Worm (Caenorhabditis elegans) whole organism, L3 larva: Measurements from ENCODE around the gene ZK1055.4.
"Not testable (repeated sequence)": the region's sequence is repeated elsewhere in the genome, so short reads cannot be mapped to it uniquely, and the experiment has no call there.

Experiments used
- R02D3.7 ChIP-seq: fragments of 150-350 bp; optimal IDR thresholded peaks from 2 replicates; lab custom pipeline; 2014; ENCODE audit warnings: missing biosample characterization, missing genetic modification characterization
- ama-1 ChIP-seq: fragments of 150-350 bp; optimal IDR thresholded peaks from 2 replicates; lab custom pipeline; 2018
- ceh-16 ChIP-seq: sonication (generic microtip); optimal IDR thresholded peaks from 2 replicates; lab custom pipeline; 2017; ENCODE audit warnings: missing biosample characterization, missing genetic modification characterization
- ceh-28 ChIP-seq: fragments of 150-350 bp; optimal IDR thresholded peaks from 2 replicates; lab custom pipeline; 2014; ENCODE audit warnings: missing biosample characterization, missing genetic modification reagents, missing genetic modification characterization
- ceh-82 ChIP-seq: fragments of 150-350 bp; optimal IDR thresholded peaks from 2 replicates; lab custom pipeline; 2014; ENCODE audit warnings: missing biosample characterization, missing genetic modification characterization
- ceh-9 ChIP-seq: sonication (generic microtip); optimal IDR thresholded peaks from 2 replicates; lab custom pipeline; 2018; ENCODE audit warnings: missing biosample characterization, missing genetic modification characterization
- daf-12 ChIP-seq: fragments of 150-350 bp; optimal IDR thresholded peaks from 2 replicates; lab custom pipeline; 2014; ENCODE audit warnings: missing biosample characterization, missing genetic modification reagents, missing genetic modification characterization
- egl-27 ChIP-seq: sonication (generic microtip); optimal IDR thresholded peaks from 4 replicates; lab custom pipeline; 2017; ENCODE audit warnings: missing biosample characterization, missing genetic modification reagents, missing genetic modification characterization
- egl-5 ChIP-seq: fragments of 150-350 bp; optimal IDR thresholded peaks from 2 replicates; lab custom pipeline; 2017; ENCODE audit warnings: missing biosample characterization, missing genetic modification reagents, missing genetic modification characterization, inconsistent platforms
- elt-2 ChIP-seq: sonication (generic microtip); optimal IDR thresholded peaks from 2 replicates; lab custom pipeline; 2016; ENCODE audit warnings: missing genetic modification reagents, mild to moderate bottlenecking, missing genetic modification characterization, missing compliant biosample characterization
- elt-3 ChIP-seq, 3 experiments: fragments of 150-350 bp in 1 of 3; sonication (generic microtip) in 2 of 3; optimal IDR thresholded peaks; 2 replicates in 2 of 3; 4 replicates in 1 of 3; lab custom pipeline; 2014 to 2017; ENCODE audit warnings: missing biosample characterization in 3 of 3, missing genetic modification characterization in 3 of 3
- eor-1 ChIP-seq, 2 experiments: fragments of 150-350 bp; optimal IDR thresholded peaks; 2 replicates each; lab custom pipeline; 2014 to 2018; ENCODE audit warnings: missing biosample characterization in 2 of 2, missing genetic modification characterization in 2 of 2
- fkh-2 ChIP-seq: fragments of 150-350 bp; optimal IDR thresholded peaks from 2 replicates; lab custom pipeline; 2014; ENCODE audit warnings: missing biosample characterization, missing genetic modification reagents, missing genetic modification characterization
- fos-1 ChIP-seq: fragments of 150-350 bp; optimal IDR thresholded peaks from 2 replicates; lab custom pipeline; 2014; ENCODE audit warnings: missing biosample characterization, missing genetic modification characterization
- hmg-11 ChIP-seq: sonication (generic microtip); optimal IDR thresholded peaks from 2 replicates; lab custom pipeline; 2016; ENCODE audit warnings: missing genetic modification characterization, missing compliant biosample characterization
- jun-1 ChIP-seq: fragments of 150-350 bp; optimal IDR thresholded peaks from 2 replicates; lab custom pipeline; 2014; ENCODE audit warnings: missing biosample characterization, missing genetic modification reagents, missing genetic modification characterization
- lin-39 ChIP-seq: fragments of 150-350 bp; optimal IDR thresholded peaks from 2 replicates; lab custom pipeline; 2018; ENCODE audit warnings: missing biosample characterization, missing genetic modification reagents, missing genetic modification characterization
- lsy-12 ChIP-seq: sonication (generic microtip); optimal IDR thresholded peaks from 2 replicates; lab custom pipeline; 2016; ENCODE audit warnings: mild to moderate bottlenecking, missing genetic modification characterization, missing compliant biosample characterization
- mml-1 ChIP-seq: fragments of 150-350 bp; sonication (generic microtip); optimal IDR thresholded peaks from 3 replicates; lab custom pipeline; 2014; ENCODE audit warnings: missing biosample characterization, missing genetic modification characterization
- nfya-1 ChIP-seq: sonication (generic microtip); optimal IDR thresholded peaks from 2 replicates; lab custom pipeline; 2017; ENCODE audit warnings: missing genetic modification characterization, mild to moderate bottlenecking, missing compliant biosample characterization, antibody characterized with exemption, moderate library complexity; ENCODE audit not compliant: insufficient read depth
- nhr-11 ChIP-seq: fragments of 150-350 bp; optimal IDR thresholded peaks from 2 replicates; lab custom pipeline; 2014; ENCODE audit warnings: missing biosample characterization, missing genetic modification characterization
- nhr-12 ChIP-seq: fragments of 150-350 bp; optimal IDR thresholded peaks from 2 replicates; lab custom pipeline; 2014; ENCODE audit warnings: missing biosample characterization, missing genetic modification characterization
- nhr-23 ChIP-seq: fragments of 150-350 bp; optimal IDR thresholded peaks from 2 replicates; lab custom pipeline; 2014; ENCODE audit warnings: missing biosample characterization, missing genetic modification reagents, missing genetic modification characterization
- nhr-237 ChIP-seq: fragments of 150-350 bp; optimal IDR thresholded peaks from 2 replicates; lab custom pipeline; 2014; ENCODE audit warnings: missing biosample characterization, missing genetic modification characterization
- nhr-25 ChIP-seq: sonication (generic microtip); optimal IDR thresholded peaks from 2 replicates; lab custom pipeline; 2017; ENCODE audit warnings: missing biosample characterization, missing genetic modification characterization
- nhr-43 ChIP-seq: sonication (generic microtip); optimal IDR thresholded peaks from 2 replicates; lab custom pipeline; 2016; ENCODE audit warnings: mild to moderate bottlenecking, missing genetic modification characterization, missing compliant biosample characterization; ENCODE audit not compliant: poor library complexity, severe bottlenecking
- nhr-76 ChIP-seq: fragments of 150-350 bp; sonication (generic microtip); optimal IDR thresholded peaks from 5 replicates; lab custom pipeline; 2014; ENCODE audit warnings: missing biosample characterization, missing genetic modification characterization
- pha-4 ChIP-seq: fragments of 150-350 bp; optimal IDR thresholded peaks from 2 replicates; lab custom pipeline; 2014; ENCODE audit warnings: missing biosample characterization, missing genetic modification reagents, missing genetic modification characterization
- pqm-1 ChIP-seq: fragments of 150-350 bp; optimal IDR thresholded peaks from 2 replicates; lab custom pipeline; 2017; ENCODE audit warnings: missing biosample characterization, missing genetic modification characterization, inconsistent platforms
- sea-2 ChIP-seq: fragments of 150-350 bp; sonication (generic microtip); optimal IDR thresholded peaks from 4 replicates; lab custom pipeline; 2014; ENCODE audit warnings: missing biosample characterization, missing genetic modification reagents, missing genetic modification characterization
- skn-1 ChIP-seq: fragments of 150-350 bp; optimal IDR thresholded peaks from 2 replicates; lab custom pipeline; 2014; ENCODE audit warnings: missing biosample characterization, missing genetic modification characterization
- snpc-4 ChIP-seq: fragments of 150-350 bp; optimal IDR thresholded peaks from 2 replicates; lab custom pipeline; 2014; ENCODE audit warnings: missing biosample characterization, missing genetic modification characterization
- tbx-2 ChIP-seq: sonication (generic microtip); optimal IDR thresholded peaks from 2 replicates; lab custom pipeline; 2016; ENCODE audit warnings: mild to moderate bottlenecking, missing genetic modification characterization, missing compliant biosample characterization
- unc-39 ChIP-seq: sonication (generic microtip); optimal IDR thresholded peaks from 4 replicates; lab custom pipeline; 2017; ENCODE audit warnings: missing biosample characterization, missing genetic modification characterization
- zag-1 ChIP-seq: fragments of 150-350 bp; optimal IDR thresholded peaks from 2 replicates; lab custom pipeline; 2014; ENCODE audit warnings: missing biosample characterization, missing genetic modification characterization
- ztf-11 ChIP-seq: fragments of 150-350 bp; optimal IDR thresholded peaks from 2 replicates; lab custom pipeline; 2014; ENCODE audit warnings: missing biosample characterization, missing genetic modification characterization
- ztf-4 ChIP-seq: fragments of 150-350 bp; optimal IDR thresholded peaks from 2 replicates; lab custom pipeline; 2014; ENCODE audit warnings: missing biosample characterization, missing genetic modification characterization

The ZK1055.4 gene

ce11 chrV:6581762-6582161 is at the start of gene ZK1055.4:
ZK1055.4 (plus strand) TSS chrV:6582062.
- not testable (repeated sequence) for TF ChIP-seq tbx-2 (tag; lab: Kevin White, UChicago); eor-1 (tag; optimal IDR thresholded peaks at IDR 0.05; lab: Kevin White, UChicago); elt-2 (tag; lab: Kevin White, UChicago)
- TF ChIP-seq, all 47 proteins: peak for 0; not testable (repeated sequence) for 47

- peak; percentile 90 for TF ChIP-seq pha-4 (tag; lab: Kevin White, UChicago)
- TF ChIP-seq eor-1 (tag; optimal IDR thresholded peaks at IDR 0.05; lab: Kevin White, UChicago), result no peak
- TF ChIP-seq nhr-12 (tag; lab: Kevin White, UChicago), result no peak
- peak; percentile 3 for TF ChIP-seq ceh-28 (tag; lab: Kevin White, UChicago)
Observed at ce11 chrV:6533030-6533429, 48.8 kb upstream of the ZK1055.4 start, which contains the start of gene hpo-26. hpo-26 (minus strand) TSS chrV:6533060.

- TF ChIP-seq lsy-12 (tag; lab: Kevin White, UChicago), result no peak
- no peak for TF ChIP-seq zag-1 (tag; lab: Kevin White, UChicago)
- no peak for TF ChIP-seq nhr-25 (tag; lab: Kevin White, UChicago)
- no peak for TF ChIP-seq ceh-28 (tag; lab: Kevin White, UChicago)
- TF ChIP-seq nhr-23, result peak; percentile 3
- TF ChIP-seq nhr-11 (tag; lab: Kevin White, UChicago), result no peak
- no peak for TF ChIP-seq fkh-2
- TF ChIP-seq elt-2 (tag; lab: Kevin White, UChicago), result no peak
- TF ChIP-seq lin-39 (tag; lab: Kevin White, UChicago), result peak; percentile 53
- peak; percentile 40 for TF ChIP-seq nfya-1 (tag; lab: Kevin White, UChicago)
- no peak for TF ChIP-seq pqm-1 (tag; lab: Kevin White, UChicago)
- no peak for TF ChIP-seq unc-39 (tag; lab: Kevin White, UChicago)
- no peak for TF ChIP-seq daf-12 (tag; lab: Kevin White, UChicago)
- peak; percentile 38 for TF ChIP-seq ama-1 (lab: Kevin White, UChicago)
- no peak for TF ChIP-seq sea-2 (GFP tag; lab: Kevin White, UChicago)
- no peak for TF ChIP-seq R02D3.7 (tag; lab: Kevin White, UChicago)
- no peak for TF ChIP-seq ztf-11
- no peak for TF ChIP-seq elt-3 (tag; optimal IDR thresholded peaks at IDR 0.05; lab: Kevin White, UChicago)
- no peak for TF ChIP-seq nhr-43 (tag; lab: Kevin White, UChicago)
- no peak for TF ChIP-seq jun-1
- no peak for TF ChIP-seq ceh-9 (tag; lab: Kevin White, UChicago)
- TF ChIP-seq nhr-237 (tag; lab: Kevin White, UChicago), result no peak
- peak; percentile 68 for TF ChIP-seq hmg-11
- TF ChIP-seq pha-4 (tag; lab: Kevin White, UChicago), result peak; percentile 42
- no peak for TF ChIP-seq snpc-4 (tag; lab: Kevin White, UChicago)
Observed at ce11 chrV:6538323-6538722, 43.5 kb upstream of the ZK1055.4 start.

- TF ChIP-seq egl-5 (tag; lab: Kevin White, UChicago) (no peak), snpc-4 (tag; lab: Kevin White, UChicago) (no peak), mml-1 (tag; lab: Kevin White, UChicago) (no peak), skn-1 (tag; lab: Kevin White, UChicago) (no peak), ceh-82 (tag; lab: Kevin White, UChicago) (no peak), unc-39 (tag; lab: Kevin White, UChicago) (no peak), hmg-11 (no peak), ceh-16 (no peak), ama-1 (lab: Kevin White, UChicago) (peak; percentile 14), ztf-4 (tag; lab: Kevin White, UChicago) (no peak), egl-27 (tag; lab: Kevin White, UChicago) (no peak), fos-1 (tag; lab: Kevin White, UChicago) (no peak), eor-1 (tag; optimal IDR thresholded peaks at IDR 0.05; lab: Kevin White, UChicago) (no peak), nhr-43 (tag; lab: Kevin White, UChicago) (peak; percentile 51), tbx-2 (tag; lab: Kevin White, UChicago) (no peak), nhr-25 (tag; lab: Kevin White, UChicago) (peak; percentile 65), nhr-76 (no peak), nhr-23 (peak; percentile 84)
- TF ChIP-seq, all 47 proteins: peak for 4
Observed at ce11 chrV:6541875-6542274, 40.0 kb upstream of the ZK1055.4 start.
